Fruit fly (Drosophila melanogaster) S2 (cell line): ENCODE data around the gene MBD-like.

Source experiments
- CG8478 ChIP-seq: fragments of >200 bp; optimal IDR thresholded peaks from 2 replicates; lab custom pipeline; 2018
- CTCF ChIP-seq, 2 experiments: fragments of >200 bp; optimal IDR thresholded peaks; 2 replicates each; lab custom pipeline; 2018

MBD-like gene

DNA sequence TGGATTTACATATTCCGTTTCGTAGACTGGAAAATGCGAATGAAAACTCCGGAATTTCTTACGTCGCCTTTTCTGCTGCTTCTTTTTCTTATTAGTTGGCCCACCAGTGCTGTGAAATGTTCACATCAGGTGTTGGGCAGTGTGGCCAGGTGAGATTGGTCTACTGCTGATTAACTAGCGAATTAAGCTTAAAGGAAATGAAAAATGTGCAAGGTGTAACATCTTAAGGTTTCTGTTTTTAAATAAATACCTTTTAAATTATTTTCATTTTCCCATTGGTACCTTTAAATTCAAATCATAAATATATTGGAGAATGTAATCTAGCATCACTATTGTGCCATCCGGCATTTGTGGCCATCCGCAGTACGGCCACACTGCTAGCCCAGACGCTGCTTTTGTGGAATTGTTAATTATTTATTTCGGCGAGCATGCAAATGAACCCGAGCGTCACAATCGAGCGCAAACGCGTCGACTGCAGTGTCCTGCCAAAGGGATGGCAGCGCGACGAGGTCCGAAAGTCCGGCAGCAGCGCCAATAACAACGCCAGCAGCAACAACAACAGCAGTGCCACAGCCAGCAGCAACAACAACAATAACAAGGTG, at the start of gene MBD-like, which contains the start of gene AP-1mu:
Gene MBD-like (plus strand): TSS at position 348 of the 602 bp plus-strand sequence.
Gene AP-1mu (minus strand): TSS at position 113 of the 602 bp plus-strand sequence.
- TF ChIP-seq CG8478 (lab: Kevin White, UChicago) (no peak), CTCF (optimal IDR thresholded peaks at IDR 0.05; lab: Kevin White, UChicago) (no peak)

dm6 chr3R:9510070-9510518, 49.5 kb upstream of the MBD-like start, which contains the start of gene rump:
rump (minus strand) TSS chr3R:9510324.
- no peak for TF ChIP-seq CG8478 (lab: Kevin White, UChicago)
- TF ChIP-seq CTCF (optimal IDR thresholded peaks at IDR 0.05; lab: Kevin White, UChicago) = no peak

DNA sequence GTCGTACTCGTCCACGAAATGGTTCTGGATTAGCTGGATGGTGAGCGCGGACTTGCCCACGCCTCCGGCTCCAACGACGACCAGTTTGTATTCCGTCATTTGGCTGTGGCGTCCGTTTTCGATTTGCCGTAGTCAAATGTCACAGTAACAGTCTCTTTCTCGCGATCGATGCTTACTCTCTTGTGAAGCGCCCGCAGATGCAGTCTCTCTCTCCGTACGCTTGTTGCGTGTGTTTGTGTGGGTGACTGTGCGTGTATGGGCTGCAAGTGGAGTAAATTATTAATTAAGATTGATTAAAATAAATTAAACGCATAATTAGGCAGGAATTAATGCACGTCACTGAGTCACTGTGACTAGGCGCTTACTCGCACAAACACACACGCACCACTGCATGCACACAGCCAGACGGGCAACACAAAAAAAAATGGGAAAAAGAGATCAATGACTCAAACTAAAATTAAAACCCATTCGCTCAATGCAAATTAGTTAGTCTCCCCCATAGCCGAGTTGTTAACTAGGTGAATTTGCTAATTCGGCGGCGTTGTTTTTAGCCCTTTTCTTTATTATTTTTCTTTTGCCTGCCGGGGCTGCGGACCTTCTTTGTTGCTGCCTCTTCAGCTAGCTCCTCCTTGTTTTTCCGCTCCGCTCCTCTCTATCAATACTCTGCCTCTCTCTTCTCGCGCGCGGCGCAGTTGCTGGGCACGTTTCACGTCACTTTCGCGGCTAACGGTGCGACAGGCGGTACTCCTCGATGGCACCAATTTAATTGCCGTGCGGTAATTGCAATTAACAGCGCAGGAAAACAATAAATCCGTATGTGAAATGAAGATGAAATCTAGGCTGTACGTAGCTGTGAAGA, 47.1 kb upstream of the MBD-like start:
- no peak for TF ChIP-seq CTCF (optimal IDR thresholded peaks at IDR 0.05; lab: Kevin White, UChicago)

dm6 chr3R:9513052-9513420, 46.5 kb upstream of the MBD-like start, which contains the start of the genes Ras85D and Rlb1:
Ras85D (minus strand) TSS chr3R:9513067.
Rlb1 (plus strand) TSS chr3R:9513327.
- TF ChIP-seq CTCF (optimal IDR thresholded peaks at IDR 0.05; lab: Kevin White, UChicago) = no peak
- no peak for TF ChIP-seq CG8478 (lab: Kevin White, UChicago)

dm6 chr3R:9515860-9516344, 43.7 kb upstream of the MBD-like start, which contains the start of the genes mRpL47, CG8176 and Kdm3:
mRpL47 (minus strand) TSS chr3R:9515908.
CG8176 (plus strand) TSS chr3R:9516007.
Kdm3 (plus strand) TSS chr3R:9516007.
- TF ChIP-seq CTCF (optimal IDR thresholded peaks at IDR 0.05; lab: Kevin White, UChicago) (peak; percentile 58 to 61), CG8478 (lab: Kevin White, UChicago) (no peak)

dm6 chr3R:9516400-9516852, 43.1 kb upstream of the MBD-like start:
- no peak for TF ChIP-seq CTCF (optimal IDR thresholded peaks at IDR 0.05; lab: Kevin White, UChicago)
- no peak for TF ChIP-seq CG8478 (lab: Kevin White, UChicago)

- TF ChIP-seq CG8478 (lab: Kevin White, UChicago) (no peak), CTCF (optimal IDR thresholded peaks at IDR 0.05; lab: Kevin White, UChicago) (no peak)
Observed at dm6 chr3R:9527907-9528842, 31.4 kb upstream of the MBD-like start.

- TF ChIP-seq CTCF (optimal IDR thresholded peaks at IDR 0.05; lab: Kevin White, UChicago) = no peak
- no peak for TF ChIP-seq CG8478 (lab: Kevin White, UChicago)
Observed at dm6 chr3R:9529387-9529897, 30.1 kb upstream of the MBD-like start.

- TF ChIP-seq CG8478 (lab: Kevin White, UChicago) (no peak), CTCF (optimal IDR thresholded peaks at IDR 0.05; lab: Kevin White, UChicago) (no peak)
Observed at dm6 chr3R:9529913-9530312, 29.6 kb upstream of the MBD-like start.

- TF ChIP-seq CG8478 (lab: Kevin White, UChicago) (no peak), CTCF (optimal IDR thresholded peaks at IDR 0.05; lab: Kevin White, UChicago) (no peak)
Observed at dm6 chr3R:9532437-9533180, 27.0 kb upstream of the MBD-like start, which contains the start of gene by. by (minus strand) TSS chr3R:9533011.

- no peak for TF ChIP-seq CG8478 (lab: Kevin White, UChicago)
- no peak for TF ChIP-seq CTCF (optimal IDR thresholded peaks at IDR 0.05; lab: Kevin White, UChicago)
Observed at dm6 chr3R:9533181-9534124, 26.1 kb upstream of the MBD-like start.

DNA sequence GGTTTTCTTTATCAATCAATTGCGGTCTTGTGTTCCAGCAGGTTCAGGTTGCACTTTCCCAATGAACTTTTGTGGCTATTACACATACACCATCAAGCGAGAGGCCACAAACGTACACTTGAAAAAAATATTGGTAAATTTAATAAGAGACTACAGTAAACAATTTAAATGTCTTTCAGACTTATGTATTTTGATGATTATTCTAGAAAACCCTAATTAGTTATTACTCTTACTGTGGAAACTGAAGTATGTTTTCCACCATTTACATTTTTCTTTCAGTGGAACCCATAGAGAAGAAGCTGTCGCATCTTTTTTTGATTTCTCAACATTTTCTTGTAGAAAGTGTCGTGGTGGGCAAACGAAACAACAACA, 25.4 kb upstream of the MBD-like start:
- TF ChIP-seq CTCF (optimal IDR thresholded peaks at IDR 0.05; lab: Kevin White, UChicago) = no peak
- TF ChIP-seq CG8478 (lab: Kevin White, UChicago) = no peak
